Fruit fly (Drosophila melanogaster): ENCODE measurements around the gene CG31274.

CG31274 gene

dm6 chr3R:17020956-17021355 is 28.1 kb downstream of the CG31274 start, which contains the start of gene Adsl (continued):
- no peak for TF ChIP-seq CG18011 (GFP tag; optimal IDR thresholded peaks at IDR 0.05)
- peak; percentile 60; the same call in 1 of the 2 replicates for TF ChIP-seq sob (GFP tag; IDR thresholded peaks at IDR 0.05)
- no peak for TF ChIP-seq CG3838 (GFP tag; optimal IDR thresholded peaks at IDR 0.05)
- peak; percentile 85 for TF ChIP-seq CG6813 (GFP tag; optimal IDR thresholded peaks at IDR 0.05)
- peak; percentile 42 for TF ChIP-seq CG30403 (GFP tag; optimal IDR thresholded peaks at IDR 0.05)
- TF ChIP-seq ato (GFP tag; IDR thresholded peaks at IDR 0.05; ENCODE audit: partially characterized antibody) = peak; percentile 26; the same call in 1 of the 2 replicates
- peak in 1 of 2 experiments; percentile 69 for TF ChIP-seq crp (GFP tag; optimal IDR thresholded peaks at IDR 0.05)
- no peak for TF ChIP-seq CG7372 (GFP tag; IDR thresholded peaks at IDR 0.05)
- peak; percentile 91 for TF ChIP-seq CG7271 (tag; optimal IDR thresholded peaks at IDR 0.05)
- no peak for TF ChIP-seq Opbp (GFP tag; IDR thresholded peaks at IDR 0.05; ENCODE audit: partially characterized antibody)
- TF ChIP-seq unpg (GFP tag; optimal IDR thresholded peaks at IDR 0.05) = no peak
- TF ChIP-seq chinmo (GFP tag; IDR thresholded peaks at IDR 0.05; ENCODE audit: partially characterized antibody) = 0 out of 4 replicates have a peak, but pooled peaks have one; percentile 38
- TF ChIP-seq lab (GFP tag; optimal IDR thresholded peaks at IDR 0.05) = peak; percentile 82
- TF ChIP-seq mirr (GFP tag; optimal IDR thresholded peaks at IDR 0.05) = peak; percentile 30
- TF ChIP-seq ase (GFP tag; IDR thresholded peaks at IDR 0.05) = no peak
- no peak for TF ChIP-seq D (optimal IDR thresholded peaks at IDR 0.05)
- peak; percentile 47 for TF ChIP-seq D (GFP tag; optimal IDR thresholded peaks at IDR 0.05)
- no peak for TF ChIP-seq CG7963 (GFP tag; IDR thresholded peaks at IDR 0.05; ENCODE audit: partially characterized antibody)
- TF ChIP-seq Dp (GFP tag; optimal IDR thresholded peaks at IDR 0.05) = peak; percentile 45
- TF ChIP-seq Pdp1 (GFP tag; optimal IDR thresholded peaks at IDR 0.05) = peak in 1 of 2 experiments; percentile 84
- TF ChIP-seq dmrt11E (tag; optimal IDR thresholded peaks at IDR 0.05) = peak; percentile 69
- TF ChIP-seq fu2 (GFP tag; optimal IDR thresholded peaks at IDR 0.05) = no peak
- TF ChIP-seq CG3065 (GFP tag; optimal IDR thresholded peaks at IDR 0.05) = no peak
- TF ChIP-seq CG1792 (GFP tag; optimal IDR thresholded peaks at IDR 0.05) = no peak
- TF ChIP-seq Side (GFP tag; optimal IDR thresholded peaks at IDR 0.05) = peak; percentile 20
- peak; percentile 37 for TF ChIP-seq CG4820 (GFP tag; optimal IDR thresholded peaks at IDR 0.05)
- TF ChIP-seq tgo (GFP tag; IDR thresholded peaks at IDR 0.05) = peak; percentile 19; the same call in 1 of the 3 replicates
- peak; percentile 18 for TF ChIP-seq Mad (GFP tag; optimal IDR thresholded peaks at IDR 0.05)
- TF ChIP-seq pb (GFP tag; optimal IDR thresholded peaks at IDR 0.05) = peak; percentile 11
- no peak for TF ChIP-seq lola (GFP tag; optimal IDR thresholded peaks at IDR 0.05)
- no peak for TF ChIP-seq nau (GFP tag; optimal IDR thresholded peaks at IDR 0.05)
- TF ChIP-seq p53 (GFP tag; optimal IDR thresholded peaks at IDR 0.05) = peak; percentile 13
- peak; percentile 80 for TF ChIP-seq CG2116 (GFP tag; optimal IDR thresholded peaks at IDR 0.05)
- TF ChIP-seq CG10979 (tag; optimal IDR thresholded peaks at IDR 0.05) = peak; percentile 73
- TF ChIP-seq CG13424 (tag; optimal IDR thresholded peaks at IDR 0.05) = no peak
- peak; percentile 7 for TF ChIP-seq CG6654 (GFP tag; optimal IDR thresholded peaks at IDR 0.05)
- TF ChIP-seq Fer2 (tag; optimal IDR thresholded peaks at IDR 0.05) = peak; percentile 56
- peak; percentile 2 for TF ChIP-seq HLH54F (GFP tag; optimal IDR thresholded peaks at IDR 0.05)
- peak; percentile 50 for TF ChIP-seq CG4328 (GFP tag; optimal IDR thresholded peaks at IDR 0.05)
- TF ChIP-seq zfh1 (GFP tag; IDR thresholded peaks at IDR 0.05) = peak; percentile 72
- TF ChIP-seq pnt (GFP tag; optimal IDR thresholded peaks at IDR 0.05) = no peak
- peak; percentile 50 for TF ChIP-seq CG17912 (GFP tag; optimal IDR thresholded peaks at IDR 0.05)
- peak; percentile 99 for TF ChIP-seq Ets97D (GFP tag; optimal IDR thresholded peaks at IDR 0.05)
- TF ChIP-seq CG10147 (GFP tag; optimal IDR thresholded peaks at IDR 0.05) = no peak
- no peak for TF ChIP-seq lilli (GFP tag; optimal IDR thresholded peaks at IDR 0.05)
- TF ChIP-seq pho (GFP tag; optimal IDR thresholded peaks at IDR 0.05) = no peak
- TF ChIP-seq vvl (GFP tag; IDR thresholded peaks at IDR 0.05) = peak; percentile 84
- no peak for TF ChIP-seq gem (tag; optimal IDR thresholded peaks at IDR 0.05)
- peak; percentile 70 for TF ChIP-seq CG33213 (GFP tag; optimal IDR thresholded peaks at IDR 0.05)
- no peak for TF ChIP-seq Sry-δ (GFP tag; optimal IDR thresholded peaks at IDR 0.05)
